Worm (Caenorhabditis elegans) whole organism, late embryonic: ENCODE results near the gene egli-1.
A peak's percentile ranks its signal among the peaks of the same experiment; 100 is the strongest.

Source experiments
- C08G9.2 ChIP-seq: sonication (generic microtip); optimal IDR thresholded peaks from 2 replicates; lab custom pipeline; 2016; ENCODE audit warnings: mild to moderate bottlenecking, missing genetic modification characterization, moderate library complexity, missing compliant biosample characterization
- K09A11.1 ChIP-seq: sonication (generic microtip); optimal IDR thresholded peaks from 2 replicates; lab custom pipeline; 2017; ENCODE audit warnings: antibody characterized with exemption, mild to moderate bottlenecking, missing genetic modification characterization, missing compliant biosample characterization; ENCODE audit not compliant: insufficient read depth
- Y22D7AL.16 ChIP-seq: sonication (generic microtip); optimal IDR thresholded peaks from 2 replicates; lab custom pipeline; 2016; ENCODE audit warnings: missing genetic modification characterization, missing compliant biosample characterization
- ama-1 ChIP-seq: fragments of 150-350 bp; optimal IDR thresholded peaks from 2 replicates; lab custom pipeline; 2014
- ceh-14 ChIP-seq: sonication (generic microtip); optimal IDR thresholded peaks from 2 replicates; lab custom pipeline; 2016; ENCODE audit warnings: missing genotype, missing genetic modification characterization, missing compliant biosample characterization
- ceh-18 ChIP-seq: sonication (generic microtip); optimal IDR thresholded peaks from 2 replicates; lab custom pipeline; 2016; ENCODE audit warnings: missing genetic modification characterization, missing compliant biosample characterization
- ceh-2 ChIP-seq: sonication (generic microtip); optimal IDR thresholded peaks from 2 replicates; lab custom pipeline; 2016; ENCODE audit warnings: missing genotype, missing genetic modification characterization, missing compliant biosample characterization
- ceh-30 ChIP-seq: fragments of 150-350 bp; optimal IDR thresholded peaks from 2 replicates; lab custom pipeline; 2014; ENCODE audit warnings: missing biosample characterization, missing genetic modification characterization
- ceh-31 ChIP-seq: sonication (generic microtip); optimal IDR thresholded peaks from 2 replicates; lab custom pipeline; 2016; ENCODE audit warnings: missing genetic modification characterization, missing compliant biosample characterization
- ceh-34 ChIP-seq: sonication (generic microtip); optimal IDR thresholded peaks from 2 replicates; lab custom pipeline; 2016; ENCODE audit warnings: mild to moderate bottlenecking, missing genetic modification characterization, missing compliant biosample characterization
- ceh-45 ChIP-seq: fragments of 200-800 bp; sonication (Bioruptor generic); IDR thresholded peaks from 2 replicates; pipeline ENCODE4 v1.3.6; 2022; ENCODE audit warnings: missing genetic modification reagents, missing genetic modification characterization, missing compliant biosample characterization
- ceh-48 ChIP-seq: sonication (generic microtip); optimal IDR thresholded peaks from 2 replicates; lab custom pipeline; 2016; ENCODE audit warnings: missing genetic modification characterization, inconsistent platforms, missing compliant biosample characterization
- ceh-6 ChIP-seq: fragments of 200-800 bp; sonication (Bioruptor generic); optimal IDR thresholded peaks from 2 replicates; lab custom pipeline; 2018; ENCODE audit warnings: mild to moderate bottlenecking, missing genetic modification characterization, missing compliant biosample characterization
- che-1 ChIP-seq: sonication (generic microtip); optimal IDR thresholded peaks from 2 replicates; lab custom pipeline; 2016; ENCODE audit warnings: mild to moderate bottlenecking, missing genetic modification characterization, missing compliant biosample characterization
- dmd-4 ChIP-seq: sonication (generic microtip); optimal IDR thresholded peaks from 2 replicates; lab custom pipeline; 2016; ENCODE audit warnings: borderline replicate concordance, missing genetic modification characterization, missing compliant biosample characterization
- eyg-1 ChIP-seq: sonication (generic microtip); optimal IDR thresholded peaks from 2 replicates; lab custom pipeline; 2016; ENCODE audit warnings: missing genotype, missing genetic modification characterization, missing compliant biosample characterization
- fax-1 ChIP-seq: sonication (generic microtip); optimal IDR thresholded peaks from 2 replicates; lab custom pipeline; 2016; ENCODE audit warnings: missing genotype, missing genetic modification characterization, missing compliant biosample characterization
- fkh-10 ChIP-seq: fragments of 150-350 bp; optimal IDR thresholded peaks from 2 replicates; lab custom pipeline; 2014; ENCODE audit warnings: missing biosample characterization, missing genetic modification reagents, missing genetic modification characterization
- fkh-6 ChIP-seq: sonication (generic microtip); optimal IDR thresholded peaks from 2 replicates; lab custom pipeline; 2016; ENCODE audit warnings: missing genetic modification characterization, missing compliant biosample characterization
- hlh-13 ChIP-seq: fragments of 200-800 bp; sonication (Bioruptor generic); optimal IDR thresholded peaks from 2 replicates; lab custom pipeline; 2018; ENCODE audit warnings: mild to moderate bottlenecking, missing genetic modification characterization, missing compliant biosample characterization
- hlh-6 ChIP-seq: sonication (generic microtip); optimal IDR thresholded peaks from 2 replicates; lab custom pipeline; 2016; ENCODE audit warnings: missing genotype, missing genetic modification characterization, missing compliant biosample characterization
- hlh-8 ChIP-seq: sonication (generic microtip); optimal IDR thresholded peaks from 2 replicates; lab custom pipeline; 2016; ENCODE audit warnings: missing genotype, missing genetic modification characterization, missing compliant biosample characterization
- lim-6 ChIP-seq: sonication (generic microtip); optimal IDR thresholded peaks from 2 replicates; lab custom pipeline; 2016; ENCODE audit warnings: missing genetic modification characterization, missing compliant biosample characterization
- nhr-11 ChIP-seq: fragments of 150-350 bp; optimal IDR thresholded peaks from 2 replicates; lab custom pipeline; 2014; ENCODE audit warnings: missing biosample characterization, missing genetic modification characterization
- odd-2 ChIP-seq: sonication (generic microtip); optimal IDR thresholded peaks from 2 replicates; lab custom pipeline; 2017; ENCODE audit warnings: antibody characterized with exemption, mild to moderate bottlenecking, missing genetic modification characterization, missing compliant biosample characterization
- pha-2 ChIP-seq: sonication (generic microtip); optimal IDR thresholded peaks from 2 replicates; lab custom pipeline; 2017; ENCODE audit warnings: mild to moderate bottlenecking, missing genetic modification characterization, missing compliant biosample characterization
- pqm-1 ChIP-seq: sonication (generic microtip); optimal IDR thresholded peaks from 2 replicates; lab custom pipeline; 2016; ENCODE audit warnings: missing genetic modification characterization, missing compliant biosample characterization
- pros-1 ChIP-seq: fragments of 150-350 bp; optimal IDR thresholded peaks from 2 replicates; lab custom pipeline; 2014; ENCODE audit warnings: missing biosample characterization, missing genetic modification reagents, missing genetic modification characterization
- syd-9 ChIP-seq: sonication (generic microtip); optimal IDR thresholded peaks from 2 replicates; lab custom pipeline; 2016; ENCODE audit warnings: mild to moderate bottlenecking, missing genetic modification characterization, moderate library complexity, missing compliant biosample characterization
- unc-3 ChIP-seq, 2 experiments: fragments of 200-800 bp in 1 of 2; sonication (Bioruptor generic) in 1 of 2; sonication (generic microtip) in 1 of 2; conservative IDR thresholded peaks in 1 of 2; optimal IDR thresholded peaks in 1 of 2; 2 replicates each; pipeline versions ENCODE4 v1.3.6 to Lab custom; 2016 to 2022; ENCODE audit warnings: missing compliant biosample characterization in 2 of 2, missing genetic modification characterization in 2 of 2, missing genetic modification reagents in 1 of 2
- unc-42 ChIP-seq: sonication (generic microtip); optimal IDR thresholded peaks from 2 replicates; lab custom pipeline; 2016; ENCODE audit warnings: missing genotype, missing genetic modification characterization, missing compliant biosample characterization
- unc-55 ChIP-seq: sonication (generic microtip); optimal IDR thresholded peaks from 2 replicates; lab custom pipeline; 2017; ENCODE audit warnings: missing biosample characterization, missing genetic modification reagents, missing genetic modification characterization
- unc-86 ChIP-seq: sonication (generic microtip); optimal IDR thresholded peaks from 2 replicates; lab custom pipeline; 2016; ENCODE audit warnings: missing genetic modification characterization, missing compliant biosample characterization
- zip-5 ChIP-seq: sonication (generic microtip); optimal IDR thresholded peaks from 2 replicates; lab custom pipeline; 2016; ENCODE audit warnings: missing genetic modification characterization, missing compliant biosample characterization

The egli-1 gene

ce11 chrII:9319058-9319915, 4.5 kb upstream of the egli-1 start, which contains the start of the genes csa-1 and wdfy-2:
Gene csa-1 (minus strand): TSS chrII:9319726.
Gene wdfy-2 (plus strand): TSS chrII:9319865.
- no peak for TF ChIP-seq ama-1
- TF ChIP-seq ceh-2 (tag; lab: Kevin White, UChicago) = peak; percentile 19
- peak; percentile 39 for TF ChIP-seq C08G9.2 (tag; lab: Kevin White, UChicago)
- peak; percentile 26 for TF ChIP-seq ceh-31 (tag; lab: Kevin White, UChicago)
- no peak for TF ChIP-seq pros-1

DNA sequence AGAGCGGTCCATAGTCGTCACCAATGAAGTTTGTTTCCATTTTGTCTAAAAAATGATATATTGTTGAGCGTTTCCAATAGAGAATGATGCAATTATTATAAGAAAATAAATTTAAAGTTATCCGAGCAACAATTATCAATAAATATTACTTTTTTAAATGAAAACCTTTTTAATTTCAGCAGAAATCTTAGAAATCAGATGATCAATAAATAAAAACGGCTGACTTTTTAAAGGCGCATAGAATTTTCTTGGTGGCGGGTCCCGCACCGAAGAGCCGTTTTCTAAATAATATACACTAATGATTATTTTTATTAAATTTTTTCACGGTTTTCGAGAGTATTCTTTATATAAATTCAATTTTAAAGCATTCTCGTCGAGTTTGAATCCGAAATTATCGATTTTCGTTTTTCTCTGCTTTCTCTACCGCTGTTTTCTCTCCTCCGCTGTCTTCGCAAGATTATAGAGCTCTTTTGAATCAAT, 850 bp upstream of the egli-1 start, which contains the start of gene rab-39:
Gene rab-39 (minus strand): TSS at position 51 of the 480 bp plus-strand sequence.
- TF ChIP-seq ceh-48 (tag; lab: Kevin White, UChicago) (peak; percentile 3), odd-2 (tag; lab: Kevin White, UChicago) (no peak), lim-6 (no peak), hlh-8 (no peak), unc-42 (peak; percentile 53), fkh-10 (GFP tag; lab: Kevin White, UChicago) (no peak)

DNA sequence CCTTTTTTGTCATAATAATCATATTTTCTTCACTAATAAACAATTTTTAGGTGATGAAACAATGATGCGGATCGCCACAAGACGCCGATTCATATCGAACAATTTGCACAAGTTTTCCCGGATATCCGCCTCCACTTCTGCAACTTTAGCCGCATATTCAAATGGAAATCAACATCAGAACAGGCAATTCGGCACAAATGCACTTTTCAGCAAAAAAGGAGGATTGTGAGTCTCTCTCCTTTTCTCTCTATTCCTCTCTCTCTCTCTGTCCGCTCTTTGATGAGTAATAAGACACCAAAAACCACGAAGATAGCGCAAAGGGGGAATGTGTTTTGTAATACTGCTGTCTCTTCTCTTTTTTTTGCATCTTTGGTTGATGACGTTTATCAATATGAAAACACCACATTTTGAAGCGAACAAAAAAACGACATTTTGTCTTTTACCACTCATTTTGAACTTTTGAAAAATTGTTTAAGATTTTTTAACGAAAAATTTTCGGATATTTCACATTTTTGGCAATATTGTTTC, 1.1 kb downstream of the egli-1 start, which contains the start of gene eat-3:
Gene eat-3 (plus strand): TSS at position 51 of the 528 bp plus-strand sequence.
- peak; percentile 41 for TF ChIP-seq ceh-34
- peak; percentile 2 for TF ChIP-seq unc-55 (GFP tag; lab: Kevin White, UChicago)
- no peak for TF ChIP-seq unc-3 (GFP tag; conservative IDR thresholded peaks at IDR 0.05; lab: Robert Waterston, UW)
- TF ChIP-seq unc-3 (tag; optimal IDR thresholded peaks at IDR 0.05; lab: Kevin White, UChicago) = no peak
- TF ChIP-seq, all 69 proteins: peak for 2

DNA sequence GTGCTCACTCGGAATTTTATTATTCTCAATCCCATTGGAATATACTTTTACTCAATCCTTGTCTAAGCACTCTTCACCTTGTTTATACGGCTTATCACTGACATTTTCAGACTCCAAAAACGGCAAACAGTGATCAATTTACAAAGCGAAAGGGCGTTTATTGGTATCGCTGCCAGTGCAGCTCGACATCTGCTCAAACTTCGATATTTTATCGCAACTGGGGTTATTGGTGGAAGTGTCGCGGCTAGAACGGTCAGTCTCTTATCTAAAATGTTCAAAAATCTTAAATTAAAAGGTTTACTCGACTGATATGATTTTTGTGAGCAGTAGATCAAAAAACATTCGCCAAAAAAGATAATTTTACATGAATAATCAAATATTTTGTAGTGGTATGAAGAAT, 1.8 kb downstream of the egli-1 start:
- TF ChIP-seq hlh-13 (GFP tag; lab: Kevin White, UChicago) (no peak), ceh-6 (GFP tag; lab: Kevin White, UChicago) (no peak), zip-5 (no peak), fkh-10 (GFP tag; lab: Kevin White, UChicago) (no peak), ama-1 (no peak), ceh-30 (no peak), pha-2 (tag; lab: Kevin White, UChicago) (no peak), fax-1 (tag; lab: Kevin White, UChicago) (no peak), nhr-11 (no peak), dmd-4 (tag; lab: Kevin White, UChicago) (no peak), pqm-1 (no peak)
- TF ChIP-seq, all 69 proteins: peak for 0

DNA sequence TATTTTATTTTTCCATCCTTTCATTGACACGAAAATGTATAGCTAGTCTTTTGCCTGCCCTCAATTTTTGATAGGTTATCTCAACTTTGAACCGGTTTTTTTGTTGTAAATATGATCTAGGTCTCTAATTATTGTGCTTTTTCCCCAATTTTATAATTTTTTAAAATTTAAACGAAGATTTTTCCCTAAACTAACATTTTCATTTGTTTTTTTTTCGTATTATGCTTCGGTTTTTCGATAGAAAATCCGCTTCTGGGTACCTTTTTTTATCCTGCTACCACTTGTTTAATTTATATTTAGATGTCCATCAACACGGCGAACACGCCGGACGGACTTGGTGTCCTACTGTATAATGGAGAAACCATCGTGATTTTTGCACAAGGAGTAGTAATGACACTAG, 5.7 kb downstream of the egli-1 start, which contains the start of gene wbp-2:
Gene wbp-2 (plus strand): TSS at position 301 of the 400 bp plus-strand sequence.
- TF ChIP-seq ceh-45 (GFP tag; lab: Robert Waterston, UW) = no peak
- no peak for TF ChIP-seq Y22D7AL.16
- no peak for TF ChIP-seq ceh-14 (tag; lab: Kevin White, UChicago)
- no peak for TF ChIP-seq nhr-11
- TF ChIP-seq ceh-18 = no peak
- no peak for TF ChIP-seq ceh-31 (tag; lab: Kevin White, UChicago)
- no peak for TF ChIP-seq syd-9
- TF ChIP-seq, all 69 proteins: peak for 0

DNA sequence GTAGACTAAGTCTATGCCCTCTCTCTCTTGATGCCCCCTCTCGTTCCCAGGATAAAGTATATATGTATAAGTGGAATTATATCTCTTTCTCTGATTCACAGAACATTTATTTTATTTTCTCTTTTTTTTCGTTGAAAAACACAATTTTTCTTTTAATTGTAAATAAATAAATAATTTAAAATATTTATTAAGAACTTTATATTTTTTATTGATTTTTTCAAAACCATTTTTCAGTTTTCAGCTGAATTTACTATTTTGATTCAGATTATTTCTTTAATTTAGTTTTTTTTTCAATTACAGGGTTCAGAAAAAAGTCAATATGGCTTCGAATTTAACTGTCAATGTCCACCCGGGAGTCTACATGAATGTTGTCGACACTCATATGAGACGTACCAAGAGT, 7.6 kb downstream of the egli-1 start, which contains the start of gene eif-3.F:
Gene eif-3.F (plus strand): TSS at position 301 of the 400 bp plus-strand sequence.
- TF ChIP-seq unc-86 (tag; lab: Kevin White, UChicago) = no peak
- TF ChIP-seq ceh-30 = no peak
- TF ChIP-seq che-1 (tag; lab: Kevin White, UChicago) = no peak
- TF ChIP-seq hlh-6 (tag; lab: Kevin White, UChicago) = no peak
- no peak for TF ChIP-seq ceh-45 (GFP tag; lab: Robert Waterston, UW)
- no peak for TF ChIP-seq eyg-1 (tag; lab: Kevin White, UChicago)
- no peak for TF ChIP-seq fkh-6
- TF ChIP-seq C08G9.2 (tag; lab: Kevin White, UChicago) = no peak
- TF ChIP-seq ceh-2 (tag; lab: Kevin White, UChicago) = no peak
- no peak for TF ChIP-seq pqm-1
- TF ChIP-seq unc-55 (GFP tag; lab: Kevin White, UChicago) = no peak
- no peak for TF ChIP-seq K09A11.1 (tag; lab: Kevin White, UChicago)
